Fruit fly (Drosophila melanogaster): ENCODE measurements around the gene CG6026.

The CG6026 gene

dm6 chr3R:19028758-19029157, 4.6 kb upstream of the CG6026 start, which contains the start of the genes GatA and P5cr (continued):
- peak; percentile 71 for TF ChIP-seq CG8924 (tag; optimal IDR thresholded peaks at IDR 0.05)
- TF ChIP-seq bsh (GFP tag; optimal IDR thresholded peaks at IDR 0.05) = peak; percentile 51 to 69
- peak; percentile 33; the same call in 1 of the 2 replicates for TF ChIP-seq CG13287 (GFP tag; IDR thresholded peaks at IDR 0.05; ENCODE audit: partially characterized antibody)
- no peak for TF ChIP-seq zen2 (GFP tag; IDR thresholded peaks at IDR 0.05; ENCODE audit: partially characterized antibody)
- TF ChIP-seq Awh (GFP tag; IDR thresholded peaks at IDR 0.05) = peak; percentile 51; the same call in 1 of the 2 replicates
- peak; percentile 12 for TF ChIP-seq CG17802 (tag; optimal IDR thresholded peaks at IDR 0.05)
- peak; percentile 41; the same call in 1 of the 2 replicates for TF ChIP-seq CG31441 (GFP tag; IDR thresholded peaks at IDR 0.05)
- peak; percentile 64 for TF ChIP-seq CG12219 (GFP tag; optimal IDR thresholded peaks at IDR 0.05)
- TF ChIP-seq Lhr (GFP tag; optimal IDR thresholded peaks at IDR 0.05) = no peak
- peak; percentile 45 for TF ChIP-seq Bdp1 (GFP tag; optimal IDR thresholded peaks at IDR 0.05)
- TF ChIP-seq kah (GFP tag; optimal IDR thresholded peaks at IDR 0.05) = no peak
- TF ChIP-seq CG8388 (GFP tag; optimal IDR thresholded peaks at IDR 0.05) = peak; percentile 32
- TF ChIP-seq CG1792 (GFP tag; optimal IDR thresholded peaks at IDR 0.05) = peak; percentile 80
- TF ChIP-seq Hmr (GFP tag; optimal IDR thresholded peaks at IDR 0.05) = peak; percentile 88
- peak; percentile 3 for TF ChIP-seq CG12104 (GFP tag; optimal IDR thresholded peaks at IDR 0.05)
- TF ChIP-seq Fer3 (tag; optimal IDR thresholded peaks at IDR 0.05) = peak; percentile 85
- peak; percentile 31 for TF ChIP-seq CG10979 (tag; optimal IDR thresholded peaks at IDR 0.05)
- peak; percentile 86 for TF ChIP-seq CG10366 (GFP tag; IDR thresholded peaks at IDR 0.05)
- no peak for TF ChIP-seq Doc2 (GFP tag; IDR thresholded peaks at IDR 0.05)
- TF ChIP-seq CG42726 (GFP tag; IDR thresholded peaks at IDR 0.05; ENCODE audit: partially characterized antibody) = peak; percentile 43; the same call in 1 of the 2 replicates
- peak; percentile 94 for TF ChIP-seq CHES-1-like (GFP tag; optimal IDR thresholded peaks at IDR 0.05)
- TF ChIP-seq BtbVII (GFP tag; optimal IDR thresholded peaks at IDR 0.05) = peak; percentile 64
- no peak for TF ChIP-seq Eip74EF (GFP tag; optimal IDR thresholded peaks at IDR 0.05)
- TF ChIP-seq D (optimal IDR thresholded peaks at IDR 0.05) = no peak
- TF ChIP-seq D (GFP tag; optimal IDR thresholded peaks at IDR 0.05) = no peak
- TF ChIP-seq CG12942 (GFP tag; optimal IDR thresholded peaks at IDR 0.05) = peak; percentile 85
- TF ChIP-seq Hr3 (GFP tag; optimal IDR thresholded peaks at IDR 0.05) = peak; percentile 72
- peak; percentile 97 for TF ChIP-seq Ets65A (GFP tag)
- TF ChIP-seq ranshi (GFP tag; IDR thresholded peaks at IDR 0.05) = peak; percentile 80
- no peak for TF ChIP-seq CG7357 (GFP tag; IDR thresholded peaks at IDR 0.05)
- TF ChIP-seq Hr78 (GFP tag; optimal IDR thresholded peaks at IDR 0.05) = no peak
- TF ChIP-seq Bteb2 (GFP tag; optimal IDR thresholded peaks at IDR 0.05) = peak; percentile 77
- TF ChIP-seq MESR4 (GFP tag; optimal IDR thresholded peaks at IDR 0.05) = peak; percentile 63
- peak; percentile 60 for TF ChIP-seq Xrp1 (GFP tag; IDR thresholded peaks at IDR 0.05)
- TF ChIP-seq CG3163 (GFP tag; optimal IDR thresholded peaks at IDR 0.05) = peak; percentile 66
- TF ChIP-seq sc (optimal IDR thresholded peaks at IDR 0.05) = no peak
- no peak for TF ChIP-seq sc (GFP tag; optimal IDR thresholded peaks at IDR 0.05)
- TF ChIP-seq CG10431 (GFP tag; optimal IDR thresholded peaks at IDR 0.05) = peak; percentile 5
- TF ChIP-seq CG8089 (GFP tag; optimal IDR thresholded peaks at IDR 0.05) = peak; percentile 64
- TF ChIP-seq CG10543 (GFP tag; optimal IDR thresholded peaks at IDR 0.05) = peak; percentile 30
- peak; percentile 61 for TF ChIP-seq CG4730 (GFP tag; IDR thresholded peaks at IDR 0.05)
- peak; percentile 69 for TF ChIP-seq E2f1 (GFP tag; IDR thresholded peaks at IDR 0.05)
- TF ChIP-seq CoRest (tag; optimal IDR thresholded peaks at IDR 0.05) = peak; percentile 65
- peak; percentile 53; the same call in 1 of the 2 replicates for TF ChIP-seq CG1024 (GFP tag; IDR thresholded peaks at IDR 0.05)
- peak; percentile 54 for TF ChIP-seq CG12236 (GFP tag; optimal IDR thresholded peaks at IDR 0.05)
- peak; percentile 41 for TF ChIP-seq CG4707 (GFP tag; optimal IDR thresholded peaks at IDR 0.05)
- TF ChIP-seq Vsx1 (GFP tag; optimal IDR thresholded peaks at IDR 0.05) = no peak
- no peak for TF ChIP-seq Max (GFP tag; optimal IDR thresholded peaks at IDR 0.05)
- 0 out of 2 replicates have a peak, but pooled peaks have one; percentile 32 for TF ChIP-seq danr (GFP tag; IDR thresholded peaks at IDR 0.05)
- peak; percentile 83 for TF ChIP-seq CG13296 (GFP tag; optimal IDR thresholded peaks at IDR 0.05)
